Fruit fly (Drosophila melanogaster) whole organism, embryonic: Measurements from ENCODE around the gene kra.

Experiments
- fru ChIP-seq: fragments of >200 bp; optimal IDR thresholded peaks from 2 replicates; lab custom pipeline; 2017
- psq ChIP-seq: fragments of 200-800 bp; sonication (Bioruptor generic); optimal IDR thresholded peaks from 2 replicates; lab custom pipeline; 2017; ENCODE audit warnings: missing biosample characterization, missing genetic modification characterization
- row ChIP-seq: fragments of 200-800 bp; sonication (Bioruptor generic); IDR thresholded peaks from 3 replicates; pipeline ENCODE4 v1.3.6; 2022; ENCODE audit warnings: missing biosample characterization, missing genetic modification characterization

DNA sequence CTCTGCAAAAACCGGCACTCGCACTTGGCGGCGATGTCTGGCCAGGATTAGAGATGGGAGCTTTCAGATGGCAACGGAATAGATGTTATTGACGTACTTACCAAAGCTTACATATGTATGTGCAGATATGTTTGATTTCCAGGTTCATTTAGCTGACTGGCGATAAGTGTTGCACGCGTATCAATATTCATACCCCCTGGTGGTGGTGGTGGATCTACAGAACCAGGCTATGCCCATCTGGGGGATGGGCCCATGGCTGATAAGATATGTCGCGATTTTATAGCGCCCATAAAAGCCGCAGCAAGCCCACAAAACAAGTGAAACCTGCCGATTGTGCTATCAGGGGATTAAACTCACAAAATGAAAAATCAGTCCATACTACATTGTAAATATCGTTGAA is 29.2 kb downstream of the kra start:
- TF ChIP-seq psq (GFP tag; lab: Kevin White, UChicago) (no peak), row (GFP tag; lab: Robert Waterston, UW) (no peak), fru (lab: Kevin White, UChicago) (no peak)
